Worm (Caenorhabditis elegans) whole organism, young adult: Measurements from ENCODE around the gene R08C7.12.
A peak's percentile ranks its signal among the peaks of the same experiment; 100 is the strongest.

Experiments used
- B0019.2 ChIP-seq: fragments of 200-800 bp; sonication (Bioruptor generic); conservative IDR thresholded peaks from 2 replicates; pipeline ENCODE4 v1.3.6; 2022; ENCODE audit warnings: missing genetic modification reagents, missing genetic modification characterization, missing compliant biosample characterization
- C06A6.2 ChIP-seq: fragments of 200-800 bp; sonication (Bioruptor generic); conservative IDR thresholded peaks from 2 replicates; pipeline ENCODE4 v1.3.6; 2022; ENCODE audit warnings: missing genetic modification characterization, missing compliant biosample characterization
- F22D6.2 ChIP-seq: sonication (generic microtip); optimal IDR thresholded peaks from 2 replicates; lab custom pipeline; 2016; ENCODE audit warnings: mild to moderate bottlenecking, missing genetic modification characterization, missing compliant biosample characterization
- F49E8.2 ChIP-seq: sonication (generic microtip); optimal IDR thresholded peaks from 3 replicates; lab custom pipeline; 2017; ENCODE audit warnings: missing genetic modification characterization, mild to moderate bottlenecking, missing compliant biosample characterization, antibody characterized with exemption, moderate library complexity; ENCODE audit not compliant: insufficient read depth
- ZK185.1 ChIP-seq: sonication (generic microtip); optimal IDR thresholded peaks from 2 replicates; lab custom pipeline; 2016; ENCODE audit warnings: mild to moderate bottlenecking, missing genetic modification characterization, missing compliant biosample characterization; ENCODE audit not compliant: poor library complexity, severe bottlenecking
- aptf-3 ChIP-seq: fragments of 200-800 bp; sonication (Bioruptor generic); IDR thresholded peaks from 2 replicates; pipeline ENCODE4 v1.3.6; 2022; ENCODE audit warnings: missing genetic modification characterization, missing compliant biosample characterization
- athp-1 ChIP-seq: sonication (generic microtip); optimal IDR thresholded peaks from 2 replicates; lab custom pipeline; 2017; ENCODE audit warnings: mild to moderate bottlenecking, missing genetic modification characterization, missing compliant biosample characterization
- attf-3 ChIP-seq: fragments of 200-800 bp; sonication (Bioruptor generic); conservative IDR thresholded peaks from 2 replicates; pipeline ENCODE4 v1.3.6; 2022; ENCODE audit warnings: missing genetic modification reagents, missing genetic modification characterization, missing compliant biosample characterization
- bed-1 ChIP-seq: fragments of 200-800 bp; sonication (Bioruptor generic); IDR thresholded peaks from 2 replicates; pipeline ENCODE4 v1.3.6; 2022; ENCODE audit warnings: missing genetic modification reagents, missing genetic modification characterization, missing compliant biosample characterization
- bed-2 ChIP-seq: fragments of 200-800 bp; sonication (Bioruptor generic); IDR thresholded peaks from 2 replicates; pipeline ENCODE4 v1.3.6; 2022; ENCODE audit warnings: missing genetic modification reagents, missing genetic modification characterization, missing compliant biosample characterization
- cebp-1 ChIP-seq, 2 experiments: fragments of 200-800 bp in 1 of 2; sonication (Bioruptor generic) in 1 of 2; sonication (generic microtip) in 1 of 2; IDR thresholded peaks in 1 of 2; optimal IDR thresholded peaks in 1 of 2; 2 replicates each; pipeline versions ENCODE4 v1.3.6 to Lab custom; 2017 to 2022; ENCODE audit warnings: missing compliant biosample characterization in 2 of 2, missing genetic modification characterization in 2 of 2, mild to moderate bottlenecking in 1 of 2, missing genetic modification reagents in 1 of 2, moderate library complexity in 1 of 2
- ceh-27 ChIP-seq: fragments of 200-800 bp; sonication (Bioruptor generic); optimal IDR thresholded peaks from 2 replicates; lab custom pipeline; 2018; ENCODE audit warnings: mild to moderate bottlenecking, missing genetic modification characterization, moderate library complexity, missing compliant biosample characterization
- ceh-79 ChIP-seq: sonication (generic microtip); optimal IDR thresholded peaks from 2 replicates; lab custom pipeline; 2017; ENCODE audit warnings: mild to moderate bottlenecking, missing genetic modification characterization, missing compliant biosample characterization
- chd-7 ChIP-seq: sonication (generic microtip); optimal IDR thresholded peaks from 2 replicates; lab custom pipeline; 2016; ENCODE audit warnings: mild to moderate bottlenecking, missing genetic modification characterization, moderate library complexity, missing compliant biosample characterization
- dox-1 ChIP-seq: fragments of 200-800 bp; sonication (Bioruptor generic); IDR thresholded peaks from 2 replicates; pipeline ENCODE4 v1.3.6; 2022; ENCODE audit warnings: missing genetic modification reagents, missing genetic modification characterization, missing compliant biosample characterization
- egrh-3 ChIP-seq: fragments of 200-800 bp; sonication (Bioruptor generic); IDR thresholded peaks from 2 replicates; pipeline ENCODE4 v1.3.6; 2022; ENCODE audit warnings: missing genetic modification reagents, missing genetic modification characterization, missing compliant biosample characterization
- ekl-4 ChIP-seq: fragments of 200-800 bp; sonication (Bioruptor generic); IDR thresholded peaks from 2 replicates; pipeline ENCODE4 v1.3.6; 2022; ENCODE audit warnings: missing genetic modification reagents, missing genetic modification characterization, missing compliant biosample characterization
- fkh-3 ChIP-seq: sonication (generic microtip); optimal IDR thresholded peaks from 2 replicates; lab custom pipeline; 2016; ENCODE audit warnings: mild to moderate bottlenecking, missing genetic modification characterization, missing compliant biosample characterization
- gei-17 ChIP-seq: fragments of 200-800 bp; sonication (Bioruptor generic); optimal IDR thresholded peaks from 2 replicates; lab custom pipeline; 2018; ENCODE audit warnings: mild to moderate bottlenecking, missing genetic modification characterization, missing compliant biosample characterization
- him-1 ChIP-seq: sonication (generic microtip); optimal IDR thresholded peaks from 2 replicates; lab custom pipeline; 2016; ENCODE audit warnings: missing genotype, missing genetic modification reagents, missing genetic modification characterization, missing compliant biosample characterization
- hlh-12 ChIP-seq: sonication (generic microtip); optimal IDR thresholded peaks from 2 replicates; lab custom pipeline; 2016; ENCODE audit warnings: missing genetic modification characterization, missing compliant biosample characterization
- let-526 ChIP-seq: fragments of 200-800 bp; sonication (Bioruptor generic); IDR thresholded peaks from 2 replicates; pipeline ENCODE4 v1.3.6; 2022; ENCODE audit warnings: missing genetic modification reagents, missing genetic modification characterization, missing compliant biosample characterization
- let-607 ChIP-seq, 2 experiments: fragments of 200-800 bp in 1 of 2; sonication (Bioruptor generic) in 1 of 2; sonication (generic microtip) in 1 of 2; optimal IDR thresholded peaks; 2 replicates each; lab custom pipeline; 2016 to 2018; ENCODE audit warnings: mild to moderate bottlenecking in 2 of 2, missing compliant biosample characterization in 2 of 2, missing genetic modification characterization in 2 of 2, moderate library complexity in 2 of 2, missing genotype in 1 of 2
- lir-1 ChIP-seq: fragments of 200-800 bp; sonication (Bioruptor generic); conservative IDR thresholded peaks from 2 replicates; pipeline ENCODE4 v1.3.6; 2022; ENCODE audit warnings: missing genetic modification reagents, missing genetic modification characterization, missing compliant biosample characterization
- lsl-1 ChIP-seq: fragments of 200-800 bp; sonication (Bioruptor generic); optimal IDR thresholded peaks from 2 replicates; lab custom pipeline; 2018; ENCODE audit warnings: mild to moderate bottlenecking, missing genetic modification characterization, moderate library complexity, missing compliant biosample characterization
- madf-3 ChIP-seq: fragments of 200-800 bp; sonication (Bioruptor generic); IDR thresholded peaks from 2 replicates; pipeline ENCODE4 v1.3.6; 2022; ENCODE audit warnings: missing genetic modification reagents, missing genetic modification characterization, missing compliant biosample characterization
- madf-6 ChIP-seq: fragments of 200-800 bp; sonication (Bioruptor generic); IDR thresholded peaks from 2 replicates; pipeline ENCODE4 v1.3.6; 2022; ENCODE audit warnings: missing genetic modification reagents, missing genetic modification characterization, missing compliant biosample characterization
- madf-8 ChIP-seq: fragments of 200-800 bp; sonication (Bioruptor generic); conservative IDR thresholded peaks from 2 replicates; pipeline ENCODE4 v1.3.6; 2022; ENCODE audit warnings: missing genetic modification reagents, missing genetic modification characterization, missing compliant biosample characterization
- mcd-1 ChIP-seq: fragments of 200-800 bp; sonication (Bioruptor generic); IDR thresholded peaks from 2 replicates; pipeline ENCODE4 v1.3.6; 2022; ENCODE audit warnings: missing genetic modification reagents, missing genetic modification characterization, missing compliant biosample characterization
- mxl-1 ChIP-seq: sonication (generic microtip); optimal IDR thresholded peaks from 2 replicates; lab custom pipeline; 2016; ENCODE audit warnings: missing genetic modification characterization, missing compliant biosample characterization
- nfyb-1 ChIP-seq: fragments of 200-800 bp; sonication (Bioruptor generic); IDR thresholded peaks from 2 replicates; pipeline ENCODE4 v1.3.6; 2022; ENCODE audit warnings: missing genetic modification reagents, missing genetic modification characterization, missing compliant biosample characterization
- nhr-179 ChIP-seq: sonication (generic microtip); optimal IDR thresholded peaks from 2 replicates; lab custom pipeline; 2016; ENCODE audit warnings: mild to moderate bottlenecking, missing genetic modification characterization, missing compliant biosample characterization
- nhr-90 ChIP-seq: sonication (generic microtip); optimal IDR thresholded peaks from 2 replicates; lab custom pipeline; 2016; ENCODE audit warnings: missing genotype, mild to moderate bottlenecking, missing genetic modification characterization, missing compliant biosample characterization
- pbrm-1 ChIP-seq: fragments of 200-800 bp; sonication (Bioruptor generic); IDR thresholded peaks from 2 replicates; pipeline ENCODE4 v1.3.6; 2022; ENCODE audit warnings: missing genetic modification reagents, missing genetic modification characterization, missing compliant biosample characterization
- pha-4 ChIP-seq: fragments of 150-350 bp; sonication (generic microtip); optimal IDR thresholded peaks from 2 replicates; lab custom pipeline; 2014; ENCODE audit warnings: missing biosample characterization, missing genetic modification reagents, missing genetic modification characterization
- repo-1 ChIP-seq: sonication (generic microtip); optimal IDR thresholded peaks from 2 replicates; lab custom pipeline; 2017; ENCODE audit warnings: mild to moderate bottlenecking, missing genetic modification characterization, missing compliant biosample characterization
- sea-2 ChIP-seq: fragments of 200-800 bp; sonication (Bioruptor generic); IDR thresholded peaks from 2 replicates; pipeline ENCODE4 v1.3.6; 2022; ENCODE audit warnings: missing genetic modification characterization, missing compliant biosample characterization
- snpc-1.1 ChIP-seq: sonication (generic microtip); optimal IDR thresholded peaks from 2 replicates; lab custom pipeline; 2017; ENCODE audit warnings: missing genetic modification characterization, mild to moderate bottlenecking, missing compliant biosample characterization, antibody characterized with exemption, moderate library complexity, missing genotype, missing genetic modification reagents; ENCODE audit not compliant: insufficient read depth
- somi-1 ChIP-seq: fragments of 200-800 bp; sonication (Bioruptor generic); optimal IDR thresholded peaks from 2 replicates; lab custom pipeline; 2018; ENCODE audit warnings: mild to moderate bottlenecking, missing genetic modification characterization, missing compliant biosample characterization
- sptf-2 ChIP-seq: fragments of 200-800 bp; sonication (Bioruptor generic); optimal IDR thresholded peaks from 2 replicates; lab custom pipeline; 2018; ENCODE audit warnings: mild to moderate bottlenecking, missing genetic modification characterization, missing compliant biosample characterization
- tlf-1 ChIP-seq: fragments of 200-800 bp; sonication (Bioruptor generic); optimal IDR thresholded peaks from 2 replicates; lab custom pipeline; 2018; ENCODE audit warnings: mild to moderate bottlenecking, missing genetic modification characterization, missing compliant biosample characterization
- unc-62 ChIP-seq: fragments of 150-350 bp; optimal IDR thresholded peaks from 2 replicates; lab custom pipeline; 2014; ENCODE audit warnings: missing biosample characterization, missing genetic modification reagents, missing genetic modification characterization
- zim-3 ChIP-seq: sonication (generic microtip); optimal IDR thresholded peaks from 2 replicates; lab custom pipeline; 2017; ENCODE audit warnings: mild to moderate bottlenecking, missing genetic modification characterization, moderate library complexity, missing compliant biosample characterization
- ztf-26 ChIP-seq: sonication (generic microtip); optimal IDR thresholded peaks from 2 replicates; lab custom pipeline; 2017; ENCODE audit warnings: missing genetic modification characterization, missing compliant biosample characterization
- ztf-28 ChIP-seq: fragments of 200-800 bp; sonication (Bioruptor generic); IDR thresholded peaks from 2 replicates; pipeline ENCODE4 v1.3.6; 2022; ENCODE audit warnings: missing genetic modification reagents, missing genetic modification characterization, missing compliant biosample characterization
- ztf-3 ChIP-seq: fragments of 200-800 bp; sonication (Bioruptor generic); optimal IDR thresholded peaks from 2 replicates; lab custom pipeline; 2018; ENCODE audit warnings: mild to moderate bottlenecking, missing genetic modification characterization, missing compliant biosample characterization

Gene R08C7.12

ce11 chrIV:4448343-4448742 is 1.2 kb upstream of the R08C7.12 start:
- no peak for TF ChIP-seq lsl-1 (GFP tag; lab: Kevin White, UChicago)

ce11 chrIV:4449843-4450242 is 304 bp downstream of the R08C7.12 start:
- no peak for TF ChIP-seq egrh-3
- TF ChIP-seq ztf-3: no peak
- TF ChIP-seq hlh-12: no peak
- no peak for TF ChIP-seq pha-4 (tag; lab: Kevin White, UChicago)
- TF ChIP-seq F22D6.2 (tag; lab: Kevin White, UChicago): no peak
- TF ChIP-seq dox-1: no peak; the same call in 1 of the 2 replicates
- no peak for TF ChIP-seq snpc-1.1 (tag; lab: Kevin White, UChicago)
- TF ChIP-seq ceh-27 (GFP tag; lab: Kevin White, UChicago): no peak
- no peak for TF ChIP-seq let-526 (GFP tag; lab: Robert Waterston, UW)
- TF ChIP-seq madf-8 (GFP tag; lab: Robert Waterston, UW): no peak
- no peak for TF ChIP-seq him-1 (tag; lab: Kevin White, UChicago)
- TF ChIP-seq madf-6 (GFP tag; lab: Robert Waterston, UW): peak; percentile 46; the same call in 1 of the 2 replicates
- peak; percentile 82 for TF ChIP-seq nfyb-1 (GFP tag; lab: Robert Waterston, UW)
- peak; percentile 72 for TF ChIP-seq ZK185.1 (tag; lab: Kevin White, UChicago)
- peak; percentile 47 for TF ChIP-seq nhr-90 (tag; lab: Kevin White, UChicago)
- TF ChIP-seq chd-7 (tag; lab: Kevin White, UChicago): no peak
- no peak for TF ChIP-seq nhr-179 (tag; lab: Kevin White, UChicago)
- no peak for TF ChIP-seq lir-1
- TF ChIP-seq ztf-28 (GFP tag; lab: Robert Waterston, UW): no peak
- TF ChIP-seq madf-3: no peak
- peak; percentile 6 for TF ChIP-seq fkh-3 (tag; lab: Kevin White, UChicago)
- no peak for TF ChIP-seq sptf-2 (GFP tag; lab: Kevin White, UChicago)
- peak; percentile 38; the same call in 1 of the 2 replicates for TF ChIP-seq mcd-1
- no peak for TF ChIP-seq bed-2 (GFP tag; lab: Robert Waterston, UW)
- no peak; the same call in 1 of the 2 replicates for TF ChIP-seq ekl-4
- TF ChIP-seq zim-3 (tag; lab: Kevin White, UChicago): no peak
- TF ChIP-seq F49E8.2 (tag; lab: Kevin White, UChicago): peak; percentile 41
- no peak for TF ChIP-seq ceh-79 (tag; lab: Kevin White, UChicago)
- TF ChIP-seq sea-2 (GFP tag; lab: Robert Waterston, UW): no peak
- TF ChIP-seq gei-17 (GFP tag; lab: Kevin White, UChicago): no peak
- TF ChIP-seq tlf-1 (GFP tag; lab: Kevin White, UChicago): no peak
- TF ChIP-seq ztf-26 (tag; lab: Kevin White, UChicago): no peak
- TF ChIP-seq lsl-1 (GFP tag; lab: Kevin White, UChicago): no peak
- 0 out of 2 replicates have a peak, but pooled peaks have one; percentile 9 for TF ChIP-seq attf-3 (GFP tag; lab: Robert Waterston, UW)
- no peak for TF ChIP-seq unc-62
- no peak for TF ChIP-seq athp-1 (tag; lab: Kevin White, UChicago)
- no peak for TF ChIP-seq cebp-1 (GFP tag; IDR thresholded peaks at IDR 0.05; lab: Robert Waterston, UW)
- TF ChIP-seq cebp-1 (tag; optimal IDR thresholded peaks at IDR 0.05; lab: Kevin White, UChicago): peak; percentile 56
- TF ChIP-seq repo-1 (tag; lab: Kevin White, UChicago): peak; percentile 75
- TF ChIP-seq bed-1 (GFP tag; lab: Robert Waterston, UW): no peak
- no peak for TF ChIP-seq mxl-1 (tag; lab: Kevin White, UChicago)
- TF ChIP-seq C06A6.2 (GFP tag; lab: Robert Waterston, UW): no peak
- TF ChIP-seq somi-1 (GFP tag; lab: Kevin White, UChicago): no peak
- TF ChIP-seq let-607 (tag; optimal IDR thresholded peaks at IDR 0.05; lab: Kevin White, UChicago): no peak
- 0 out of 2 replicates have a peak, but pooled peaks have one; percentile 40 for TF ChIP-seq pbrm-1 (GFP tag; lab: Robert Waterston, UW)
- no peak for TF ChIP-seq B0019.2 (GFP tag; lab: Robert Waterston, UW)
- no peak for TF ChIP-seq aptf-3 (GFP tag; lab: Robert Waterston, UW)
